Worm (Caenorhabditis elegans) whole organism, late embryonic: ENCODE results near the gene cif-1.

Experiments used
- C38D4.7 ChIP-seq: fragments of 200-800 bp; sonication (Bioruptor generic); optimal IDR thresholded peaks from 2 replicates; lab custom pipeline; 2018; ENCODE audit warnings: mild to moderate bottlenecking, missing genetic modification characterization, moderate library complexity, missing compliant biosample characterization
- K09A11.1 ChIP-seq: sonication (generic microtip); optimal IDR thresholded peaks from 2 replicates; lab custom pipeline; 2017; ENCODE audit warnings: antibody characterized with exemption, mild to moderate bottlenecking, missing genetic modification characterization, missing compliant biosample characterization; ENCODE audit not compliant: insufficient read depth
- ceh-30 ChIP-seq: fragments of 150-350 bp; optimal IDR thresholded peaks from 2 replicates; lab custom pipeline; 2014; ENCODE audit warnings: missing biosample characterization, missing genetic modification characterization
- ceh-45 ChIP-seq: fragments of 200-800 bp; sonication (Bioruptor generic); IDR thresholded peaks from 2 replicates; pipeline ENCODE4 v1.3.6; 2022; ENCODE audit warnings: missing genetic modification reagents, missing genetic modification characterization, missing compliant biosample characterization
- elt-2 ChIP-seq: sonication (generic microtip); optimal IDR thresholded peaks from 2 replicates; lab custom pipeline; 2016; ENCODE audit warnings: missing genetic modification reagents, missing genetic modification characterization, missing compliant biosample characterization
- hlh-13 ChIP-seq: fragments of 200-800 bp; sonication (Bioruptor generic); optimal IDR thresholded peaks from 2 replicates; lab custom pipeline; 2018; ENCODE audit warnings: mild to moderate bottlenecking, missing genetic modification characterization, missing compliant biosample characterization
- hlh-6 ChIP-seq: sonication (generic microtip); optimal IDR thresholded peaks from 2 replicates; lab custom pipeline; 2016; ENCODE audit warnings: missing genotype, missing genetic modification characterization, missing compliant biosample characterization
- mec-3 ChIP-seq: sonication (generic microtip); optimal IDR thresholded peaks from 2 replicates; lab custom pipeline; 2016; ENCODE audit warnings: borderline replicate concordance, missing genetic modification characterization, missing compliant biosample characterization
- odd-2 ChIP-seq: sonication (generic microtip); optimal IDR thresholded peaks from 2 replicates; lab custom pipeline; 2017; ENCODE audit warnings: antibody characterized with exemption, mild to moderate bottlenecking, missing genetic modification characterization, missing compliant biosample characterization
- pros-1 ChIP-seq: fragments of 150-350 bp; optimal IDR thresholded peaks from 2 replicates; lab custom pipeline; 2014; ENCODE audit warnings: missing biosample characterization, missing genetic modification reagents, missing genetic modification characterization
- rnt-1 ChIP-seq: sonication (generic microtip); optimal IDR thresholded peaks from 2 replicates; lab custom pipeline; 2016; ENCODE audit warnings: missing genetic modification characterization, missing compliant biosample characterization
- sox-2 ChIP-seq: fragments of 200-800 bp; sonication (Bioruptor generic); IDR thresholded peaks from 2 replicates; pipeline ENCODE4 v1.3.6; 2022; ENCODE audit warnings: missing genetic modification reagents, missing genetic modification characterization, missing compliant biosample characterization
- tbx-2 ChIP-seq: sonication (generic microtip); optimal IDR thresholded peaks from 2 replicates; lab custom pipeline; 2016; ENCODE audit warnings: missing genetic modification characterization, missing compliant biosample characterization
- ztf-16 ChIP-seq: sonication (generic microtip); optimal IDR thresholded peaks from 2 replicates; lab custom pipeline; 2017; ENCODE audit warnings: missing genetic modification characterization, missing compliant biosample characterization

cif-1 gene

ce11 chrIV:4657874-4658273, 52.7 kb downstream of the cif-1 start, which contains the start of gene col-111:
Gene col-111 (minus strand): TSS chrIV:4657974.
- TF ChIP-seq tbx-2 (tag; lab: Kevin White, UChicago) (no peak), mec-3 (tag; lab: Kevin White, UChicago) (no peak), elt-2 (tag; lab: Kevin White, UChicago) (no peak), K09A11.1 (tag; lab: Kevin White, UChicago) (no peak), hlh-13 (GFP tag; lab: Kevin White, UChicago) (no peak), ztf-16 (tag; lab: Kevin White, UChicago) (no peak), ceh-45 (GFP tag; lab: Robert Waterston, UW) (no peak), pros-1 (tag; lab: Kevin White, UChicago) (no peak), rnt-1 (no peak), ceh-30 (tag; lab: Kevin White, UChicago) (no peak), C38D4.7 (GFP tag; lab: Kevin White, UChicago) (no peak), hlh-6 (no peak), sox-2 (GFP tag; lab: Robert Waterston, UW) (no peak), odd-2 (no peak)
- TF ChIP-seq, all 69 proteins: peak for 0
